Fruit fly (Drosophila melanogaster) whole organism, embryonic: ENCODE results near the gene CG3149.

Source experiments
- Antp ChIP-seq: fragments of 200-800 bp; sonication (Bioruptor generic); optimal IDR thresholded peaks from 3 replicates; lab custom pipeline; 2016; ENCODE audit warnings: missing biosample characterization, missing genetic modification characterization
- Awh ChIP-seq: fragments of 200-800 bp; sonication (Bioruptor generic); IDR thresholded peaks from 2 replicates; pipeline ENCODE4, ENCODE4 v1.3.6; 2022; ENCODE audit warnings: missing biosample characterization, missing genetic modification characterization
- CG10267 ChIP-seq: fragments of 200-800 bp; sonication (Bioruptor generic); optimal IDR thresholded peaks from 2 replicates; lab custom pipeline; 2018; ENCODE audit warnings: missing biosample characterization, mild to moderate bottlenecking, missing genetic modification characterization, moderate library complexity
- CG12236 ChIP-seq: fragments of 200-800 bp; sonication (Bioruptor generic); optimal IDR thresholded peaks from 2 replicates; lab custom pipeline; 2016; ENCODE audit warnings: missing biosample characterization, missing genetic modification characterization
- CG12659 ChIP-seq: fragments of 200-800 bp; sonication (Bioruptor generic); optimal IDR thresholded peaks from 3 replicates; lab custom pipeline; 2017; ENCODE audit warnings: mild to moderate bottlenecking, missing biosample characterization, missing genetic modification reagents, missing genetic modification characterization
- CG12744 ChIP-seq: fragments of 200-800 bp; sonication (Bioruptor generic); optimal IDR thresholded peaks from 2 replicates; lab custom pipeline; 2016; ENCODE audit warnings: missing biosample characterization, missing genetic modification characterization
- CG13424 ChIP-seq: fragments of 200-800 bp; sonication (Bioruptor generic); optimal IDR thresholded peaks from 2 replicates; lab custom pipeline; 2019; ENCODE audit warnings: missing biosample characterization, mild to moderate bottlenecking, missing genetic modification characterization, moderate library complexity
- CG17186 ChIP-seq: fragments of 200-800 bp; sonication (Bioruptor generic); optimal IDR thresholded peaks from 3 replicates; lab custom pipeline; 2017; ENCODE audit warnings: missing biosample characterization, missing genetic modification reagents, missing genetic modification characterization
- CG18599 ChIP-seq: fragments of 200-800 bp; sonication (Bioruptor generic); optimal IDR thresholded peaks from 3 replicates; lab custom pipeline; 2017; ENCODE audit warnings: missing biosample characterization, missing genetic modification characterization, mild to moderate bottlenecking, moderate library complexity, missing genetic modification reagents
- CG30020 ChIP-seq: fragments of 200-800 bp; optimal IDR thresholded peaks from 2 replicates; lab custom pipeline; 2019; ENCODE audit warnings: missing biosample characterization, mild to moderate bottlenecking, missing genetic modification characterization, moderate library complexity
- CG32772 ChIP-seq: fragments of 200-800 bp; sonication (Bioruptor generic); IDR thresholded peaks from 2 replicates; pipeline ENCODE4 v1.3.6; 2022; ENCODE audit warnings: missing biosample characterization, missing genetic modification characterization
- CG33213 ChIP-seq: fragments of 200-800 bp; sonication (Bioruptor generic); optimal IDR thresholded peaks from 3 replicates; lab custom pipeline; 2016; ENCODE audit warnings: missing biosample characterization, missing genetic modification characterization
- CG6175 ChIP-seq: fragments of 200-800 bp; sonication (Bioruptor generic); IDR thresholded peaks from 3 replicates; pipeline ENCODE4 v1.3.6; 2022; ENCODE audit warnings: missing biosample characterization, missing genetic modification characterization
- CG6272 ChIP-seq: fragments of 200-800 bp; sonication (Bioruptor generic); IDR thresholded peaks from 2 replicates; pipeline ENCODE4 v1.3.6; 2022; ENCODE audit warnings: missing biosample characterization, missing genetic modification characterization
- CG7839 ChIP-seq: fragments of 200-800 bp; sonication (Bioruptor generic); optimal IDR thresholded peaks from 3 replicates; lab custom pipeline; 2018; ENCODE audit warnings: missing biosample characterization, mild to moderate bottlenecking, missing genetic modification characterization, moderate library complexity
- CG8359 ChIP-seq: fragments of 200-800 bp; sonication (Bioruptor generic); optimal IDR thresholded peaks from 2 replicates; lab custom pipeline; 2017; ENCODE audit warnings: missing biosample characterization, mild to moderate bottlenecking, missing genetic modification characterization, borderline replicate concordance
- CG8944 ChIP-seq: fragments of 200-800 bp; sonication (Bioruptor generic); optimal IDR thresholded peaks from 3 replicates; lab custom pipeline; 2016; ENCODE audit warnings: missing biosample characterization, missing genetic modification characterization
- CG9437 ChIP-seq: fragments of 200-800 bp; sonication (Bioruptor generic); optimal IDR thresholded peaks from 2 replicates; lab custom pipeline; 2018; ENCODE audit warnings: missing biosample characterization, mild to moderate bottlenecking, missing genetic modification characterization
- D19B ChIP-seq: fragments of 200-800 bp; sonication (Bioruptor generic); optimal IDR thresholded peaks from 2 replicates; lab custom pipeline; 2017; ENCODE audit warnings: missing biosample characterization, mild to moderate bottlenecking, missing genetic modification characterization
- Dek ChIP-seq: fragments of 200-800 bp; sonication (Bioruptor generic); optimal IDR thresholded peaks from 3 replicates; lab custom pipeline; 2019; ENCODE audit warnings: missing biosample characterization, mild to moderate bottlenecking, missing genetic modification characterization, moderate library complexity
- Fer1 ChIP-seq: fragments of 200-800 bp; sonication (Bioruptor generic); optimal IDR thresholded peaks from 2 replicates; lab custom pipeline; 2017; ENCODE audit warnings: missing biosample characterization, mild to moderate bottlenecking, missing genetic modification characterization
- Hr39 ChIP-seq: fragments of >200 bp; optimal IDR thresholded peaks from 2 replicates; lab custom pipeline; 2017
- Nf-YB ChIP-seq: fragments of 200-800 bp; sonication (Bioruptor generic); optimal IDR thresholded peaks from 3 replicates; lab custom pipeline; 2019; ENCODE audit warnings: missing biosample characterization, mild to moderate bottlenecking, missing genetic modification characterization, moderate library complexity
- Stat92E ChIP-seq, 3 experiments: fragments of >200 bp in 2 of 3; fragments of 200-800 bp in 1 of 3; sonication (Bioruptor generic) in 1 of 3; optimal IDR thresholded peaks; 2 replicates each; lab custom pipeline; 2017 to 2019; ENCODE audit warnings: missing biosample characterization in 3 of 3, missing genetic modification characterization in 3 of 3, mild to moderate bottlenecking in 1 of 3, moderate library complexity in 1 of 3
- Xbp1 ChIP-seq: fragments of 200-800 bp; sonication (Bioruptor generic); optimal IDR thresholded peaks from 3 replicates; lab custom pipeline; 2016; ENCODE audit warnings: missing biosample characterization, mild to moderate bottlenecking, missing genetic modification characterization
- ara ChIP-seq: fragments of 200-800 bp; sonication (Bioruptor generic); IDR thresholded peaks from 2 replicates; pipeline ENCODE4 v1.3.6; 2022; ENCODE audit warnings: missing biosample characterization, missing genetic modification characterization
- caup ChIP-seq: fragments of 200-800 bp; sonication (Bioruptor generic); optimal IDR thresholded peaks from 3 replicates; lab custom pipeline; 2017; ENCODE audit warnings: missing biosample characterization, mild to moderate bottlenecking, missing genetic modification characterization, moderate library complexity; ENCODE audit not compliant: severe bottlenecking
- danr ChIP-seq: fragments of 200-800 bp; sonication (Bioruptor generic); IDR thresholded peaks from 2 replicates; pipeline ENCODE4 v1.3.6; 2022; ENCODE audit warnings: missing biosample characterization, missing genetic modification characterization
- dati ChIP-seq: fragments of 200-800 bp; sonication (Bioruptor generic); IDR thresholded peaks from 2 replicates; pipeline ENCODE4 v1.3.6; 2022; ENCODE audit warnings: missing biosample characterization, missing genetic modification characterization
- dysf ChIP-seq: fragments of 200-800 bp; sonication (Bioruptor generic); IDR thresholded peaks from 3 replicates; pipeline ENCODE4 v1.3.6; 2022; ENCODE audit warnings: missing biosample characterization, missing genetic modification characterization
- fd3F ChIP-seq: fragments of 200-800 bp; sonication (Bioruptor generic); optimal IDR thresholded peaks from 2 replicates; lab custom pipeline; 2018; ENCODE audit warnings: missing biosample characterization, mild to moderate bottlenecking, missing genetic modification characterization, moderate library complexity
- grau ChIP-seq: fragments of 200-800 bp; optimal IDR thresholded peaks from 3 replicates; lab custom pipeline; 2019; ENCODE audit warnings: missing biosample characterization, mild to moderate bottlenecking, missing genetic modification characterization, moderate library complexity
- grn ChIP-seq: fragments of 200-800 bp; sonication (Bioruptor generic); optimal IDR thresholded peaks from 3 replicates; lab custom pipeline; 2017; ENCODE audit warnings: missing biosample characterization, missing genetic modification characterization
- ham ChIP-seq: fragments of 200-800 bp; sonication (Bioruptor generic); IDR thresholded peaks from 2 replicates; pipeline ENCODE4 v1.3.6; 2022; ENCODE audit warnings: missing biosample characterization, missing genetic modification characterization
- hb ChIP-seq: fragments of 200-800 bp; sonication (Bioruptor generic); IDR thresholded peaks from 3 replicates; pipeline ENCODE4 v1.3.6; 2022; ENCODE audit warnings: missing biosample characterization, missing genetic modification characterization; ENCODE audit not compliant: partially characterized antibody
- ken ChIP-seq: fragments of 200-800 bp; sonication (Bioruptor generic); IDR thresholded peaks from 3 replicates; pipeline ENCODE4 v1.3.6; 2022; ENCODE audit warnings: missing biosample characterization, missing genetic modification characterization
- lilli ChIP-seq: fragments of 200-800 bp; sonication (Bioruptor generic); optimal IDR thresholded peaks from 3 replicates; lab custom pipeline; 2016; ENCODE audit warnings: missing biosample characterization, missing genetic modification characterization
- lov ChIP-seq, 2 experiments: fragments of 200-800 bp in 1 of 2; fragments of >200 bp in 1 of 2; sonication (Bioruptor generic) in 1 of 2; IDR thresholded peaks in 1 of 2; optimal IDR thresholded peaks in 1 of 2; 2 replicates in 1 of 2; 3 replicates in 1 of 2; pipeline versions ENCODE4 v1.3.6 to Lab custom; 2017 to 2022; ENCODE audit warnings: missing biosample characterization in 1 of 2, missing genetic modification characterization in 1 of 2
- mirr ChIP-seq: fragments of 200-800 bp; sonication (Bioruptor generic); optimal IDR thresholded peaks from 3 replicates; lab custom pipeline; 2018; ENCODE audit warnings: missing biosample characterization, mild to moderate bottlenecking, missing genetic modification characterization
- nau ChIP-seq: fragments of 200-800 bp; sonication (Bioruptor generic); optimal IDR thresholded peaks from 3 replicates; lab custom pipeline; 2017; ENCODE audit warnings: missing biosample characterization, mild to moderate bottlenecking, missing genetic modification characterization, missing genetic modification reagents
- nom ChIP-seq: fragments of 200-800 bp; sonication (Bioruptor generic); optimal IDR thresholded peaks from 2 replicates; lab custom pipeline; 2017; ENCODE audit warnings: missing biosample characterization, missing genetic modification characterization, mild to moderate bottlenecking, moderate library complexity, missing genetic modification reagents
- odd ChIP-seq: fragments of 200-800 bp; sonication (Bioruptor generic); optimal IDR thresholded peaks from 2 replicates; lab custom pipeline; 2017; ENCODE audit warnings: missing biosample characterization, mild to moderate bottlenecking, missing genetic modification characterization
- pho ChIP-seq: fragments of 200-800 bp; sonication (Bioruptor generic); optimal IDR thresholded peaks from 2 replicates; lab custom pipeline; 2016; ENCODE audit warnings: missing biosample characterization, missing genetic modification characterization
- prd ChIP-seq, 3 experiments: fragments of >200 bp in 2 of 3; fragments of 200-800 bp in 1 of 3; sonication (Bioruptor generic) in 1 of 3; optimal IDR thresholded peaks in 2 of 3; IDR thresholded peaks in 1 of 3; 2 replicates in 2 of 3; 3 replicates in 1 of 3; pipeline versions ENCODE4 v1.3.6 to Lab custom; 2017 to 2022; ENCODE audit warnings: missing biosample characterization in 1 of 3, missing genetic modification characterization in 1 of 3
- ro ChIP-seq: fragments of 200-800 bp; sonication (Bioruptor generic); IDR thresholded peaks from 2 replicates; pipeline ENCODE4 v1.3.6; 2022; ENCODE audit warnings: missing biosample characterization, missing genetic modification characterization
- sisA ChIP-seq: fragments of 200-800 bp; sonication (Bioruptor generic); IDR thresholded peaks from 2 replicates; pipeline ENCODE4 v1.3.6; 2022; ENCODE audit warnings: missing biosample characterization, missing genetic modification characterization
- so ChIP-seq: fragments of 200-800 bp; sonication (Bioruptor generic); IDR thresholded peaks from 3 replicates; pipeline ENCODE4 v1.3.6; 2022; ENCODE audit warnings: missing biosample characterization, missing genetic modification characterization
- ttk ChIP-seq: fragments of 200-800 bp; sonication (Bioruptor generic); IDR thresholded peaks from 2 replicates; pipeline ENCODE4 v2.1.2; 2022; ENCODE audit warnings: missing biosample characterization, missing genetic modification characterization
- yki ChIP-seq: fragments of >200 bp; optimal IDR thresholded peaks from 3 replicates; lab custom pipeline; 2018
- zfh1 ChIP-seq: fragments of 200-800 bp; sonication (Bioruptor generic); IDR thresholded peaks from 3 replicates; pipeline ENCODE4 v1.3.6; 2022; ENCODE audit warnings: missing biosample characterization, missing genetic modification characterization

The CG3149 gene

DNA sequence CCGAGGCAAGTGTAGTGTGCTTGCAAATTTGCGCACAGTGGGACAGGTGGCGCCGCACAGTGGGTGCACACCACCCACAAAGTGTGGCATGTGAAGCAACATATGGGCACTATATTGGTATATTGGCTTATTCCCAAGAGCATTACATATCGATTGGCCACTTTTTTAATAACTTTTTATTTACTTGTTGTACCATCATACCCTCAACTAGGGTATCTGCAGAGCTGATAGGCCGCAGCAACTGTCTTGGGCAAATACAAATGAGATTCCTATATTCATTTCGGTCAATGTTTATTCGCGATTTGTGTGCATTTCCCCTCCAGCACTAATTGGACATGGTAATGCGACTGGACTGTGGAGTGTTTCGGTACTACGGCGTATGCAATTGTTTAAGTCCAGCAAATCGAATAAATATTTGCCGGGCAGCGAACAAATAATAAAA, 29.8 kb upstream of the CG3149 start (continued):
- TF ChIP-seq nau = peak; percentile 62
- no peak for TF ChIP-seq nom (GFP tag; lab: Kevin White, UChicago)
- TF ChIP-seq Hr39 (lab: Kevin White, UChicago) = no peak
- no peak for TF ChIP-seq ro (GFP tag; lab: Robert Waterston, UW)
- TF ChIP-seq CG13424 = peak; percentile 47
- TF ChIP-seq Nf-YB = peak; percentile 29
- TF ChIP-seq grau = peak; percentile 25
- TF ChIP-seq sisA (GFP tag; lab: Robert Waterston, UW) = peak; percentile 81
- TF ChIP-seq CG7839 = peak; percentile 49
- peak; percentile 74 for TF ChIP-seq zfh1 (GFP tag; lab: Robert Waterston, UW)
- TF ChIP-seq CG10267 (tag; lab: Kevin White, UChicago) = no peak
- TF ChIP-seq lilli = peak; percentile 55
- TF ChIP-seq D19B (GFP tag; lab: Kevin White, UChicago) = peak; percentile 39
- peak; percentile 65 for TF ChIP-seq CG8944
- TF ChIP-seq hb (GFP tag; lab: Robert Waterston, UW) = no peak
- peak; percentile 11; the same call in 1 of the 2 replicates for TF ChIP-seq danr
- peak; percentile 43; the same call in 1 of the 3 replicates for TF ChIP-seq so (GFP tag; lab: Robert Waterston, UW)
- TF ChIP-seq pho (GFP tag; lab: Kevin White, UChicago) = no peak
- TF ChIP-seq ttk = peak; percentile 32
- no peak for TF ChIP-seq Fer1 (GFP tag; lab: Kevin White, UChicago)
- 0 out of 2 replicates have a peak, but pooled peaks have one; percentile 53 for TF ChIP-seq CG32772 (GFP tag; lab: Robert Waterston, UW)
- TF ChIP-seq CG8359 = peak; percentile 31
- peak; percentile 52 for TF ChIP-seq Antp (GFP tag; lab: Kevin White, UChicago)
- TF ChIP-seq CG12659 (GFP tag; lab: Kevin White, UChicago) = no peak
- TF ChIP-seq dati (GFP tag; lab: Robert Waterston, UW) = no peak
- peak; percentile 42 for TF ChIP-seq CG17186 (GFP tag; lab: Kevin White, UChicago)
- TF ChIP-seq CG12744 (GFP tag; lab: Kevin White, UChicago) = no peak
- TF ChIP-seq lov (optimal IDR thresholded peaks at IDR 0.05; lab: Kevin White, UChicago) = no peak
- TF ChIP-seq lov (GFP tag; IDR thresholded peaks at IDR 0.05; lab: Robert Waterston, UW) = 0 out of 3 replicates have a peak, but pooled peaks have one; percentile 15
- peak; percentile 56 for TF ChIP-seq CG33213 (GFP tag; lab: Kevin White, UChicago)
- TF ChIP-seq caup (GFP tag; lab: Kevin White, UChicago) = peak; percentile 1
- 0 out of 2 replicates have a peak, but pooled peaks have one; percentile 35 for TF ChIP-seq Awh (GFP tag; lab: Robert Waterston, UW)
- TF ChIP-seq CG30020 (tag; lab: Kevin White, UChicago) = no peak
- peak; percentile 54; the same call in 1 of the 3 replicates for TF ChIP-seq ken
- TF ChIP-seq Stat92E (GFP tag; optimal IDR thresholded peaks at IDR 0.05; lab: Kevin White, UChicago) = no peak
- TF ChIP-seq yki (lab: Kevin White, UChicago) = no peak
- TF ChIP-seq grn (GFP tag; lab: Kevin White, UChicago) = no peak
- TF ChIP-seq ham = no peak
- peak; percentile 43; the same call in 1 of the 2 replicates for TF ChIP-seq ara (GFP tag; lab: Robert Waterston, UW)
- TF ChIP-seq CG12236 (GFP tag; lab: Kevin White, UChicago) = peak; percentile 26
- TF ChIP-seq CG18599 = no peak
- TF ChIP-seq Xbp1 (GFP tag; lab: Kevin White, UChicago) = peak; percentile 45
- TF ChIP-seq Dek (tag; lab: Kevin White, UChicago) = no peak
- no peak for TF ChIP-seq CG6175 (GFP tag; lab: Robert Waterston, UW)
- TF ChIP-seq dysf (GFP tag; lab: Robert Waterston, UW) = peak; percentile 71
- no peak for TF ChIP-seq mirr (GFP tag; lab: Kevin White, UChicago)
- no peak for TF ChIP-seq prd (optimal IDR thresholded peaks at IDR 0.05; lab: Kevin White, UChicago)
- peak; percentile 64 for TF ChIP-seq prd (GFP tag; IDR thresholded peaks at IDR 0.05; lab: Robert Waterston, UW)
- no peak for TF ChIP-seq fd3F
- no peak for TF ChIP-seq CG6272 (GFP tag; lab: Robert Waterston, UW)
- no peak for TF ChIP-seq odd (GFP tag; lab: Kevin White, UChicago)
- TF ChIP-seq CG9437 (GFP tag; lab: Kevin White, UChicago) = no peak
